Worm (Caenorhabditis elegans) whole organism, L3 larva: Measurements from ENCODE around the gene R05C11.4.

Source experiments
- R02D3.7 ChIP-seq: fragments of 150-350 bp; optimal IDR thresholded peaks from 2 replicates; lab custom pipeline; 2014; ENCODE audit warnings: missing biosample characterization, missing genetic modification characterization
- ZK546.5 ChIP-seq: sonication (generic microtip); optimal IDR thresholded peaks from 2 replicates; lab custom pipeline; 2017; ENCODE audit warnings: missing biosample characterization, missing genetic modification characterization
- aly-2 ChIP-seq: fragments of 150-350 bp; optimal IDR thresholded peaks from 2 replicates; lab custom pipeline; 2014; ENCODE audit warnings: missing biosample characterization, missing genetic modification characterization
- ama-1 ChIP-seq: fragments of 150-350 bp; optimal IDR thresholded peaks from 2 replicates; lab custom pipeline; 2018
- ceh-16 ChIP-seq: sonication (generic microtip); optimal IDR thresholded peaks from 2 replicates; lab custom pipeline; 2017; ENCODE audit warnings: missing biosample characterization, missing genetic modification characterization
- ceh-28 ChIP-seq: fragments of 150-350 bp; optimal IDR thresholded peaks from 2 replicates; lab custom pipeline; 2014; ENCODE audit warnings: missing biosample characterization, missing genetic modification reagents, missing genetic modification characterization
- ceh-82 ChIP-seq: fragments of 150-350 bp; optimal IDR thresholded peaks from 2 replicates; lab custom pipeline; 2014; ENCODE audit warnings: missing biosample characterization, missing genetic modification characterization
- ceh-9 ChIP-seq: sonication (generic microtip); optimal IDR thresholded peaks from 2 replicates; lab custom pipeline; 2018; ENCODE audit warnings: missing biosample characterization, missing genetic modification characterization
- daf-12 ChIP-seq: fragments of 150-350 bp; optimal IDR thresholded peaks from 2 replicates; lab custom pipeline; 2014; ENCODE audit warnings: missing biosample characterization, missing genetic modification reagents, missing genetic modification characterization
- egl-27 ChIP-seq: sonication (generic microtip); optimal IDR thresholded peaks from 4 replicates; lab custom pipeline; 2017; ENCODE audit warnings: missing biosample characterization, missing genetic modification reagents, missing genetic modification characterization
- egl-5 ChIP-seq: fragments of 150-350 bp; optimal IDR thresholded peaks from 2 replicates; lab custom pipeline; 2017; ENCODE audit warnings: missing biosample characterization, missing genetic modification reagents, missing genetic modification characterization, inconsistent platforms
- elt-1 ChIP-seq: fragments of 150-350 bp; optimal IDR thresholded peaks from 2 replicates; lab custom pipeline; 2014; ENCODE audit warnings: missing biosample characterization, missing genetic modification characterization
- elt-2 ChIP-seq: sonication (generic microtip); optimal IDR thresholded peaks from 2 replicates; lab custom pipeline; 2016; ENCODE audit warnings: missing genetic modification reagents, mild to moderate bottlenecking, missing genetic modification characterization, missing compliant biosample characterization
- elt-3 ChIP-seq, 3 experiments: fragments of 150-350 bp in 1 of 3; sonication (generic microtip) in 2 of 3; optimal IDR thresholded peaks; 2 replicates in 2 of 3; 4 replicates in 1 of 3; lab custom pipeline; 2014 to 2017; ENCODE audit warnings: missing biosample characterization in 3 of 3, missing genetic modification characterization in 3 of 3
- eor-1 ChIP-seq, 2 experiments: fragments of 150-350 bp; optimal IDR thresholded peaks; 2 replicates each; lab custom pipeline; 2014 to 2018; ENCODE audit warnings: missing biosample characterization in 2 of 2, missing genetic modification characterization in 2 of 2
- fkh-10 ChIP-seq: sonication (generic microtip); optimal IDR thresholded peaks from 2 replicates; lab custom pipeline; 2017; ENCODE audit warnings: missing biosample characterization, missing genetic modification reagents, missing genetic modification characterization
- fkh-2 ChIP-seq: fragments of 150-350 bp; optimal IDR thresholded peaks from 2 replicates; lab custom pipeline; 2014; ENCODE audit warnings: missing biosample characterization, missing genetic modification reagents, missing genetic modification characterization
- fos-1 ChIP-seq: fragments of 150-350 bp; optimal IDR thresholded peaks from 2 replicates; lab custom pipeline; 2014; ENCODE audit warnings: missing biosample characterization, missing genetic modification characterization
- hmg-11 ChIP-seq: sonication (generic microtip); optimal IDR thresholded peaks from 2 replicates; lab custom pipeline; 2016; ENCODE audit warnings: missing genetic modification characterization, missing compliant biosample characterization
- jun-1 ChIP-seq: fragments of 150-350 bp; optimal IDR thresholded peaks from 2 replicates; lab custom pipeline; 2014; ENCODE audit warnings: missing biosample characterization, missing genetic modification reagents, missing genetic modification characterization
- lin-15B ChIP-seq: fragments of 150-350 bp; optimal IDR thresholded peaks from 2 replicates; lab custom pipeline; 2014; ENCODE audit warnings: missing biosample characterization, missing genetic modification characterization
- lin-39 ChIP-seq: fragments of 150-350 bp; optimal IDR thresholded peaks from 2 replicates; lab custom pipeline; 2018; ENCODE audit warnings: missing biosample characterization, missing genetic modification reagents, missing genetic modification characterization
- lsy-12 ChIP-seq: sonication (generic microtip); optimal IDR thresholded peaks from 2 replicates; lab custom pipeline; 2016; ENCODE audit warnings: mild to moderate bottlenecking, missing genetic modification characterization, missing compliant biosample characterization
- mdl-1 ChIP-seq: fragments of 150-350 bp; optimal IDR thresholded peaks from 2 replicates; lab custom pipeline; 2014; ENCODE audit warnings: missing biosample characterization, missing genetic modification characterization
- mml-1 ChIP-seq: fragments of 150-350 bp; sonication (generic microtip); optimal IDR thresholded peaks from 3 replicates; lab custom pipeline; 2014; ENCODE audit warnings: missing biosample characterization, missing genetic modification characterization
- nfya-1 ChIP-seq: sonication (generic microtip); optimal IDR thresholded peaks from 2 replicates; lab custom pipeline; 2017; ENCODE audit warnings: missing genetic modification characterization, mild to moderate bottlenecking, missing compliant biosample characterization, antibody characterized with exemption, moderate library complexity; ENCODE audit not compliant: insufficient read depth
- nhr-11 ChIP-seq: fragments of 150-350 bp; optimal IDR thresholded peaks from 2 replicates; lab custom pipeline; 2014; ENCODE audit warnings: missing biosample characterization, missing genetic modification characterization
- nhr-12 ChIP-seq: fragments of 150-350 bp; optimal IDR thresholded peaks from 2 replicates; lab custom pipeline; 2014; ENCODE audit warnings: missing biosample characterization, missing genetic modification characterization
- nhr-23 ChIP-seq: fragments of 150-350 bp; optimal IDR thresholded peaks from 2 replicates; lab custom pipeline; 2014; ENCODE audit warnings: missing biosample characterization, missing genetic modification reagents, missing genetic modification characterization
- nhr-237 ChIP-seq: fragments of 150-350 bp; optimal IDR thresholded peaks from 2 replicates; lab custom pipeline; 2014; ENCODE audit warnings: missing biosample characterization, missing genetic modification characterization
- nhr-25 ChIP-seq: sonication (generic microtip); optimal IDR thresholded peaks from 2 replicates; lab custom pipeline; 2017; ENCODE audit warnings: missing biosample characterization, missing genetic modification characterization
- nhr-28 ChIP-seq: fragments of 150-350 bp; optimal IDR thresholded peaks from 2 replicates; lab custom pipeline; 2014; ENCODE audit warnings: missing biosample characterization, missing genetic modification characterization
- nhr-43 ChIP-seq: sonication (generic microtip); optimal IDR thresholded peaks from 2 replicates; lab custom pipeline; 2016; ENCODE audit warnings: mild to moderate bottlenecking, missing genetic modification characterization, missing compliant biosample characterization; ENCODE audit not compliant: poor library complexity, severe bottlenecking
- nhr-67 ChIP-seq: fragments of 150-350 bp; optimal IDR thresholded peaks from 2 replicates; lab custom pipeline; 2014; ENCODE audit warnings: missing biosample characterization, missing genetic modification characterization
- nhr-76 ChIP-seq: fragments of 150-350 bp; sonication (generic microtip); optimal IDR thresholded peaks from 5 replicates; lab custom pipeline; 2014; ENCODE audit warnings: missing biosample characterization, missing genetic modification characterization
- nhr-77 ChIP-seq: fragments of 150-350 bp; optimal IDR thresholded peaks from 2 replicates; lab custom pipeline; 2014; ENCODE audit warnings: missing biosample characterization, missing genetic modification characterization
- pha-4 ChIP-seq: fragments of 150-350 bp; optimal IDR thresholded peaks from 2 replicates; lab custom pipeline; 2014; ENCODE audit warnings: missing biosample characterization, missing genetic modification reagents, missing genetic modification characterization
- pqm-1 ChIP-seq: fragments of 150-350 bp; optimal IDR thresholded peaks from 2 replicates; lab custom pipeline; 2017; ENCODE audit warnings: missing biosample characterization, missing genetic modification characterization, inconsistent platforms
- sea-2 ChIP-seq: fragments of 150-350 bp; sonication (generic microtip); optimal IDR thresholded peaks from 4 replicates; lab custom pipeline; 2014; ENCODE audit warnings: missing biosample characterization, missing genetic modification reagents, missing genetic modification characterization
- skn-1 ChIP-seq: fragments of 150-350 bp; optimal IDR thresholded peaks from 2 replicates; lab custom pipeline; 2014; ENCODE audit warnings: missing biosample characterization, missing genetic modification characterization
- snpc-4 ChIP-seq: fragments of 150-350 bp; optimal IDR thresholded peaks from 2 replicates; lab custom pipeline; 2014; ENCODE audit warnings: missing biosample characterization, missing genetic modification characterization
- tbx-2 ChIP-seq: sonication (generic microtip); optimal IDR thresholded peaks from 2 replicates; lab custom pipeline; 2016; ENCODE audit warnings: mild to moderate bottlenecking, missing genetic modification characterization, missing compliant biosample characterization
- unc-39 ChIP-seq: sonication (generic microtip); optimal IDR thresholded peaks from 4 replicates; lab custom pipeline; 2017; ENCODE audit warnings: missing biosample characterization, missing genetic modification characterization
- unc-62 ChIP-seq: fragments of 150-350 bp; sonication (generic microtip); optimal IDR thresholded peaks from 4 replicates; lab custom pipeline; 2014; ENCODE audit warnings: missing biosample characterization, missing genetic modification reagents, missing genetic modification characterization
- zag-1 ChIP-seq: fragments of 150-350 bp; optimal IDR thresholded peaks from 2 replicates; lab custom pipeline; 2014; ENCODE audit warnings: missing biosample characterization, missing genetic modification characterization
- ztf-11 ChIP-seq: fragments of 150-350 bp; optimal IDR thresholded peaks from 2 replicates; lab custom pipeline; 2014; ENCODE audit warnings: missing biosample characterization, missing genetic modification characterization
- ztf-4 ChIP-seq: fragments of 150-350 bp; optimal IDR thresholded peaks from 2 replicates; lab custom pipeline; 2014; ENCODE audit warnings: missing biosample characterization, missing genetic modification characterization

Gene R05C11.4

ce11 chrIV:2036974-2037373 lies 14.3 kb upstream of the R05C11.4 start, which contains the start of the genes Y76B12C.9 and cng-2:
Gene Y76B12C.9 (minus strand): TSS chrIV:2037074.
Gene cng-2 (plus strand): TSS chrIV:2037191.
- no peak for TF ChIP-seq snpc-4 (tag; lab: Kevin White, UChicago)

- TF ChIP-seq eor-1 (tag; optimal IDR thresholded peaks at IDR 0.05; lab: Kevin White, UChicago) (no peak), pqm-1 (tag; lab: Kevin White, UChicago) (no peak), pha-4 (tag; lab: Kevin White, UChicago) (no peak), jun-1 (tag; lab: Kevin White, UChicago) (no peak)
These were observed 13.8 kb upstream of the R05C11.4 start for ce11 chrIV:2037497-2037896.

- TF ChIP-seq hmg-11 (tag; lab: Kevin White, UChicago) (peak; percentile 83), egl-5 (peak; percentile 95), nhr-12 (no peak), skn-1 (peak; percentile 11), mml-1 (tag; lab: Kevin White, UChicago) (no peak), ceh-28 (tag; lab: Kevin White, UChicago) (peak; percentile 57), unc-62 (peak; percentile 66), eor-1 (tag; optimal IDR thresholded peaks at IDR 0.05; lab: Kevin White, UChicago) (no peak), zag-1 (tag; lab: Kevin White, UChicago) (peak; percentile 65), egl-27 (tag; lab: Kevin White, UChicago) (no peak), lin-15B (peak; percentile 64), ztf-11 (tag; lab: Kevin White, UChicago) (no peak), mdl-1 (tag; lab: Kevin White, UChicago) (no peak), nhr-11 (tag; lab: Kevin White, UChicago) (no peak), nhr-76 (tag; lab: Kevin White, UChicago) (no peak), lsy-12 (tag; lab: Kevin White, UChicago) (peak; percentile 31), nhr-43 (tag; lab: Kevin White, UChicago) (peak; percentile 51), elt-1 (tag; lab: Kevin White, UChicago) (peak; percentile 62), elt-2 (tag; lab: Kevin White, UChicago) (no peak), sea-2 (GFP tag; lab: Kevin White, UChicago) (peak; percentile 16), jun-1 (tag; lab: Kevin White, UChicago) (peak; percentile 39), pqm-1 (tag; lab: Kevin White, UChicago) (no peak), nhr-67 (no peak), unc-39 (no peak), elt-3 (tag; optimal IDR thresholded peaks at IDR 0.05; lab: Kevin White, UChicago) (no peak), pha-4 (tag; lab: Kevin White, UChicago) (peak; percentile 18), R02D3.7 (tag; lab: Kevin White, UChicago) (peak; percentile 37), ceh-82 (tag; lab: Kevin White, UChicago) (peak; percentile 12), daf-12 (tag; lab: Kevin White, UChicago) (no peak), fkh-2 (tag; lab: Kevin White, UChicago) (no peak), tbx-2 (tag; lab: Kevin White, UChicago) (peak; percentile 23), fos-1 (no peak), nhr-25 (tag; lab: Kevin White, UChicago) (peak; percentile 69), nhr-77 (tag; lab: Kevin White, UChicago) (no peak), ceh-16 (no peak), ZK546.5 (tag; lab: Kevin White, UChicago) (no peak), ama-1 (lab: Kevin White, UChicago) (no peak), fkh-10 (peak; percentile 80), nhr-23 (peak; percentile 75), nhr-28 (tag; lab: Kevin White, UChicago) (no peak), nhr-237 (tag; lab: Kevin White, UChicago) (no peak), aly-2 (no peak), ceh-9 (tag; lab: Kevin White, UChicago) (no peak), lin-39 (peak; percentile 76), nfya-1 (tag; lab: Kevin White, UChicago) (peak; percentile 86), ztf-4 (tag; lab: Kevin White, UChicago) (no peak), snpc-4 (tag; lab: Kevin White, UChicago) (peak; percentile 36)
These were observed 2.5 kb upstream of the R05C11.4 start for ce11 chrIV:2048839-2049238.
